Worm (Caenorhabditis elegans): ENCODE measurements around the gene B0361.3.

DNA sequence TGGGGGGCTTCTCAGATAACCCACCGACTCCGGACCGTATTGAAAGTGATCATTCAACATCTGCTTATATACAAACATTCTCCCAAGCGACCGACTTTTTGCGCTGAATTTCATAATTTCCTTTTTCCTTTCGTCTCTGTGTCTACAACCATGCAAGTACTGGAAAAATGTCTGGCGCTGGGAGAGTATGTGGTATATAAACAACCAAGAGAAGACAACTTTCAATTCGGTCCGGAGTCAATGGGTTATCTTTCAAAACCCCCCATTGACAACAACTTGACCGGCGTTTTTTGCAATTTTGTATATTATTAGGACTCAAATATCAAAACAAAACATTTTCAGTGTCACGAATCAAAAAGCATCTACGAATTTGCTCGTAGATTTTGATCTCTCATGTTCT, 2.8 kb upstream of the B0361.3 start:
- TF ChIP-seq pag-3 (tag; optimal IDR thresholded peaks at IDR 0.05; ENCODE audit: borderline replicate concordance, insufficient read depth), result no peak
- peak; percentile 74 for TF ChIP-seq nhr-47 (tag; optimal IDR thresholded peaks at IDR 0.05)
- TF ChIP-seq hlh-17 (GFP tag; optimal IDR thresholded peaks at IDR 0.05; ENCODE audit: borderline replicate concordance), result no peak
- no peak for TF ChIP-seq ets-5 (GFP tag; IDR thresholded peaks at IDR 0.05)
- no peak for TF ChIP-seq ama-1 (optimal IDR thresholded peaks at IDR 0.05)
- TF ChIP-seq dpl-1 (GFP tag; optimal IDR thresholded peaks at IDR 0.05), result peak; percentile 41 to 65 (median 64)
- TF ChIP-seq nhr-11 (tag; optimal IDR thresholded peaks at IDR 0.05), result no peak

Measured in whole organism, L1 larva.